Worm (Caenorhabditis elegans): ENCODE results near the gene nuc-1.

Gene nuc-1

ce11 chrX:9537538-9538172 lies 2.0 kb upstream of the nuc-1 start:
- TF ChIP-seq jun-1 (tag; optimal IDR thresholded peaks at IDR 0.05) = peak; percentile 15
- TF ChIP-seq fos-1 (tag; optimal IDR thresholded peaks at IDR 0.05) = no peak
- peak; percentile 84 for TF ChIP-seq nhr-25 (tag; optimal IDR thresholded peaks at IDR 0.05)
- TF ChIP-seq daf-12 (tag; optimal IDR thresholded peaks at IDR 0.05) = no peak
- peak; percentile 67 for TF ChIP-seq nhr-43 (tag; optimal IDR thresholded peaks at IDR 0.05; ENCODE audit: poor library complexity, severe bottlenecking)
- TF ChIP-seq elt-3 (tag; optimal IDR thresholded peaks at IDR 0.05) = peak in 1 of 3 experiments; percentile 50
- peak; percentile 56 for TF ChIP-seq nhr-23 (tag; optimal IDR thresholded peaks at IDR 0.05)
- TF ChIP-seq pqm-1 (tag; optimal IDR thresholded peaks at IDR 0.05) = peak; percentile 52

DNA sequence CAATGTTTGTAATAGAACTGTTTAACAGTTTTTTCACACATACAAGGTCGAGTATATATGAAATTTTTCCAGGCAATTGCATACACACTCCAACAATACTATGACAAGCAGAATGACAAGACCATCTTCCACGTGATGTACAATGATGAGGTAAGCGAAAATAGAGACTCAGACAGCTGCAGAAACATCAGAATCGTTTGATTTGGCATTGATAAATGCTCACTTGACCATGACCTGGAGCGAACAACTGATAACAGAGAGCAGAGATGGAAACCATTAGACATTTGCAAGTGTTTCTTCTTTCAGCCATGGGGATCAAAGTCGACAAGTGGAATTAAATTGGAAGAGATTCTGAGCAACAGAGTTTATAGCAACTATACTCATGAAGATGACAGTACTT lies 759 bp downstream of the nuc-1 start:
- TF ChIP-seq ama-1 (optimal IDR thresholded peaks at IDR 0.05) (no peak), nhr-43 (tag; optimal IDR thresholded peaks at IDR 0.05; ENCODE audit: poor library complexity, severe bottlenecking) (no peak), nhr-77 (tag; optimal IDR thresholded peaks at IDR 0.05) (no peak), ztf-4 (tag; optimal IDR thresholded peaks at IDR 0.05) (no peak), pqm-1 (tag; optimal IDR thresholded peaks at IDR 0.05) (peak; percentile 96), elt-2 (tag; optimal IDR thresholded peaks at IDR 0.05) (peak; percentile 96), ceh-28 (tag; optimal IDR thresholded peaks at IDR 0.05) (no peak), egl-27 (tag; optimal IDR thresholded peaks at IDR 0.05) (no peak), pha-4 (tag; optimal IDR thresholded peaks at IDR 0.05) (peak; percentile 36), jun-1 (tag; optimal IDR thresholded peaks at IDR 0.05) (peak; percentile 67), nhr-237 (tag; optimal IDR thresholded peaks at IDR 0.05) (no peak), skn-1 (tag; optimal IDR thresholded peaks at IDR 0.05) (no peak), elt-1 (tag; optimal IDR thresholded peaks at IDR 0.05) (no peak), nhr-23 (tag; optimal IDR thresholded peaks at IDR 0.05) (no peak), mdl-1 (tag; optimal IDR thresholded peaks at IDR 0.05) (peak; percentile 20)

DNA sequence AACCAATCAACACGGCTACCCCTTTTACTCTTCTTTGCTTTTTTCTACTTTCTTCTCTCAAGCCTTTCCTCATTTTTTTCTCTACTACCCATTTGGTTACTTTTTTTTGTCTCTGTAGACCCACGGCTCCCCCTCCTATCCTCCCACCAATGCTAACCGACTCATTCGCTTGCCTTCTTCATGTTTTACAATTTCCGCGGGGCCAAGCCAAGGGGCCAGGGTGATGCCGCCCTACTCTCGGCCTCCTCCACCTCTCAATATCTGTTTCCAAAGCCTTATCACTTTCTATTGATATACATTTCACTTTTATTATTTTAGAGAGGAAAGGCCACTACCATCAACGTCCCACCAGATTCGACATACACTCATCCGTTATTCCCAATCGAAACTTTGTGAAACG lies 3.6 kb downstream of the nuc-1 start, which contains the start of gene F49E2.5:
F49E2.5 (plus strand) TSS at position 301 of the 400 bp plus-strand sequence.
- TF ChIP-seq unc-39 (tag; optimal IDR thresholded peaks at IDR 0.05) (no peak), nhr-23 (tag; optimal IDR thresholded peaks at IDR 0.05) (no peak), nhr-237 (tag; optimal IDR thresholded peaks at IDR 0.05) (no peak), hmg-11 (tag; optimal IDR thresholded peaks at IDR 0.05) (no peak), mdl-1 (tag; optimal IDR thresholded peaks at IDR 0.05) (no peak), aly-2 (tag; optimal IDR thresholded peaks at IDR 0.05) (no peak), daf-12 (tag; optimal IDR thresholded peaks at IDR 0.05) (no peak), eor-1 (tag; optimal IDR thresholded peaks at IDR 0.05) (no peak), pqm-1 (tag; optimal IDR thresholded peaks at IDR 0.05) (no peak)

ce11 chrX:9544405-9544804 lies 4.7 kb downstream of the nuc-1 start:
- TF ChIP-seq nfya-1 (tag; optimal IDR thresholded peaks at IDR 0.05; ENCODE audit: insufficient read depth) = peak; percentile 12
- no peak for TF ChIP-seq nhr-43 (tag; optimal IDR thresholded peaks at IDR 0.05; ENCODE audit: poor library complexity, severe bottlenecking)
- TF ChIP-seq pha-4 (tag; optimal IDR thresholded peaks at IDR 0.05) = peak; percentile 82

- no peak for TF ChIP-seq fkh-10 (GFP tag; optimal IDR thresholded peaks at IDR 0.05)
- peak; percentile 48 for TF ChIP-seq egl-5 (tag; optimal IDR thresholded peaks at IDR 0.05)
- TF ChIP-seq sea-2 (GFP tag; optimal IDR thresholded peaks at IDR 0.05) = no peak
- TF ChIP-seq jun-1 (tag; optimal IDR thresholded peaks at IDR 0.05) = no peak
Observed at ce11 chrX:9546640-9547039, 6.9 kb downstream of the nuc-1 start.

DNA sequence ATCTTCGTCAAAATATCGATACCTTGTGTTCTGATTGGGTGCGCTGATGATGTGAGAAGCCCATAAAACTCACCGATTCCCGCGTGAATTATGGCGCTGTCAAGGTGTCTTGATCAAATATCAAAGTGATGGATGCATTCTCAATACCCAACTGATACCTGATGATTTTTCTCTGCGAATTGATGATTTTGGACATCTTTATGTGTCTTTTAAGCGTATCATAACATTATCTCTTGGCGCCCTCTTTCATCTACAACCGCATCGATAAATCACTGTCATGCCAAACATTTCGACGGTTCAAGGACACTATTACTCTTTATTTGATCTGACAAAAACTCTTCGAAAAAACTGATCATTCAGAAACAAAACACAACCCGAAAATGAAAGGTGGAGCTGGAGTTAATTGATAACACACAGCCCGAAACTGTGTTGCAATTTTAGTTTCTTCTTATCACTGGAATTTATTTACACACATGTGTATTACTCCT lies 7.6 kb downstream of the nuc-1 start:
- TF ChIP-seq hmg-11 (tag; optimal IDR thresholded peaks at IDR 0.05) = no peak
- no peak for TF ChIP-seq mml-1 (tag; optimal IDR thresholded peaks at IDR 0.05)
- TF ChIP-seq nhr-23 (tag; optimal IDR thresholded peaks at IDR 0.05) = peak; percentile 80
- peak; percentile 82 for TF ChIP-seq nhr-43 (tag; optimal IDR thresholded peaks at IDR 0.05; ENCODE audit: poor library complexity, severe bottlenecking)
- no peak for TF ChIP-seq snpc-4 (tag; optimal IDR thresholded peaks at IDR 0.05)
- TF ChIP-seq nfya-1 (tag; optimal IDR thresholded peaks at IDR 0.05; ENCODE audit: insufficient read depth) = peak; percentile 60
- no peak for TF ChIP-seq nhr-28 (tag; optimal IDR thresholded peaks at IDR 0.05)
- TF ChIP-seq ztf-4 (tag; optimal IDR thresholded peaks at IDR 0.05) = no peak
- TF ChIP-seq egl-27 (tag; optimal IDR thresholded peaks at IDR 0.05) = no peak
- TF ChIP-seq daf-12 (tag; optimal IDR thresholded peaks at IDR 0.05) = no peak
- TF ChIP-seq skn-1 (tag; optimal IDR thresholded peaks at IDR 0.05) = peak; percentile 13
- TF ChIP-seq nhr-12 (tag; optimal IDR thresholded peaks at IDR 0.05) = no peak
- peak; percentile 81 for TF ChIP-seq pqm-1 (tag; optimal IDR thresholded peaks at IDR 0.05)
- TF ChIP-seq aly-2 (tag; optimal IDR thresholded peaks at IDR 0.05) = no peak
- no peak for TF ChIP-seq lsy-12 (tag; optimal IDR thresholded peaks at IDR 0.05)
- peak; percentile 65 for TF ChIP-seq elt-2 (tag; optimal IDR thresholded peaks at IDR 0.05)
- no peak for TF ChIP-seq nhr-11 (tag; optimal IDR thresholded peaks at IDR 0.05)
- TF ChIP-seq ZK546.5 (tag; optimal IDR thresholded peaks at IDR 0.05) = no peak
- no peak for TF ChIP-seq jun-1 (tag; optimal IDR thresholded peaks at IDR 0.05)
- TF ChIP-seq ceh-9 (tag; optimal IDR thresholded peaks at IDR 0.05) = no peak
- no peak for TF ChIP-seq elt-1 (tag; optimal IDR thresholded peaks at IDR 0.05)
- peak; percentile 48 for TF ChIP-seq pha-4 (tag; optimal IDR thresholded peaks at IDR 0.05)
- no peak for TF ChIP-seq fkh-2 (tag; optimal IDR thresholded peaks at IDR 0.05)
- no peak for TF ChIP-seq zag-1 (tag; optimal IDR thresholded peaks at IDR 0.05)
- no peak for TF ChIP-seq eor-1 (tag; optimal IDR thresholded peaks at IDR 0.05)
- no peak for TF ChIP-seq lin-15B (tag; optimal IDR thresholded peaks at IDR 0.05)
- peak; percentile 18 to 71 (median 58) for TF ChIP-seq elt-3 (tag; optimal IDR thresholded peaks at IDR 0.05)
- TF ChIP-seq ama-1 (optimal IDR thresholded peaks at IDR 0.05) = no peak
